Fruit fly (Drosophila melanogaster) whole organism, pupa: ENCODE data around the gene Urm1.

Experiments used
- CG12605 ChIP-seq: fragments of 200-800 bp; sonication (Bioruptor generic); IDR thresholded peaks from 2 replicates; pipeline ENCODE4 v1.3.6; 2022; ENCODE audit warnings: missing biosample characterization, missing genetic modification characterization
- CG13204 ChIP-seq: fragments of 200-800 bp; sonication (Bioruptor generic); optimal IDR thresholded peaks from 2 replicates; lab custom pipeline; 2018; ENCODE audit warnings: missing biosample characterization, mild to moderate bottlenecking, missing genetic modification characterization, moderate library complexity
- CG14655 ChIP-seq: fragments of 200-800 bp; sonication (Bioruptor generic); optimal IDR thresholded peaks from 3 replicates; lab custom pipeline; 2017; ENCODE audit warnings: mild to moderate bottlenecking, missing biosample characterization, missing genetic modification reagents, missing genetic modification characterization
- CG17806 ChIP-seq: fragments of 200-800 bp; sonication (Bioruptor generic); optimal IDR thresholded peaks from 2 replicates; lab custom pipeline; 2018; ENCODE audit warnings: missing biosample characterization, mild to moderate bottlenecking, missing genetic modification characterization, moderate library complexity
- CG34367 ChIP-seq: fragments of 200-800 bp; sonication (Bioruptor generic); optimal IDR thresholded peaks from 2 replicates; lab custom pipeline; 2018; ENCODE audit warnings: missing biosample characterization, mild to moderate bottlenecking, missing genetic modification characterization
- CG8159 ChIP-seq: fragments of 200-800 bp; sonication (Bioruptor generic); optimal IDR thresholded peaks from 3 replicates; lab custom pipeline; 2018; ENCODE audit warnings: missing biosample characterization, mild to moderate bottlenecking, missing genetic modification characterization, moderate library complexity
- EcR ChIP-seq: fragments of 200-800 bp; sonication (Bioruptor generic); optimal IDR thresholded peaks from 3 replicates; lab custom pipeline; 2019; ENCODE audit warnings: missing biosample characterization, missing genetic modification characterization, mild to moderate bottlenecking, moderate library complexity, missing genetic modification reagents
- Pif1A ChIP-seq: fragments of 200-800 bp; sonication (Bioruptor generic); optimal IDR thresholded peaks from 3 replicates; lab custom pipeline; 2016; ENCODE audit warnings: missing biosample characterization, missing genetic modification characterization
- Pif1B ChIP-seq: fragments of 200-800 bp; sonication (Bioruptor generic); optimal IDR thresholded peaks from 3 replicates; lab custom pipeline; 2016; ENCODE audit warnings: missing biosample characterization, missing genetic modification characterization
- fd96Ca ChIP-seq: fragments of 200-800 bp; sonication (Bioruptor generic); IDR thresholded peaks from 3 replicates; pipeline ENCODE4 v1.3.6; 2022; ENCODE audit warnings: missing biosample characterization, missing genetic modification characterization
- rn ChIP-seq: fragments of 200-800 bp; sonication (Bioruptor generic); IDR thresholded peaks from 2 replicates; pipeline ENCODE4 v1.3.6; 2022; ENCODE audit warnings: missing biosample characterization, missing genetic modification characterization

DNA sequence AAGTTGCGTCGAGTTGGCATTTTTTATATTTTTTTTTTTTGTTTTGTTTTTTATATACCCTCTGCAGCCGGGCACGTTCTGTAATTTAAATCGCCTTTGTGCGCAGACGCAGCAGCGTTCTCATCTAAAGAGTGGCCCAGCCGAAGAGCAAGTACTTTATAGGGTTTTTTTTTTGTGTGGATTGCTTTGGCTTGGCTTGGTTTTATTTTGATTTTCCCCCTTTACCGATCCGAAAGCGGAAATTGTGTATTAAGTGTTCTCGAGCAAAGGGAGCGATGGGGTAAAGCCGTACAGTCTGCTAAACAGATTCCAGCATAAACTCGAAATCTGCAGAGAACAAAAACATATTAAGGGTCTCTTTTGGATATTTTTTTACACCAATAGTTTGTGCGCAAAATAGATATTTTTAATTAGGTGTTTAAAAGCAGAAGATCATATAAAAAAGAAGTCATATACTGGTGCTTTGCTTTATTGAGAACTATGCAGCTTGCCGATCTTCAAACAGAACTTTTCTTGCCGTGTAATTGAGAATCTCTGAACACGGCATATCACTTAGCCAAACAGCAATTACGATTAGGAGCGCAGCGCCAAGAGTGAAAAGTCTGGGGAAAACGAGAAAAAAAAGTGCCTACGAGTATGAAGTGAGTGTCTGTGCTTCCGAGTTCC lies 33.8 kb downstream of the Urm1 start:
- no peak for TF ChIP-seq rn (GFP tag; lab: Robert Waterston, UW)
- TF ChIP-seq CG17806 (tag; lab: Kevin White, UChicago) = peak; percentile 50
- TF ChIP-seq CG34367 (tag; lab: Kevin White, UChicago) = no peak
- TF ChIP-seq CG8159 (tag; lab: Kevin White, UChicago) = peak; percentile 50
- TF ChIP-seq CG13204 (GFP tag; lab: Kevin White, UChicago) = peak; percentile 21
- no peak for TF ChIP-seq CG12605 (GFP tag; lab: Robert Waterston, UW)
- TF ChIP-seq CG14655 = peak; percentile 44
- TF ChIP-seq fd96Ca (GFP tag; lab: Robert Waterston, UW) = no peak
- TF ChIP-seq Pif1B = no peak
- no peak for TF ChIP-seq EcR (GFP tag; lab: Kevin White, UChicago)
- peak; percentile 21 for TF ChIP-seq Pif1A
